Worm (Caenorhabditis elegans) whole organism, young adult: ENCODE data around the gene nhr-126.

Experiments
- D2030.7 ChIP-seq: fragments of 200-800 bp; sonication (Bioruptor generic); IDR thresholded peaks from 2 replicates; pipeline ENCODE4 v1.3.6; 2022; ENCODE audit warnings: missing genetic modification reagents, missing genetic modification characterization, missing compliant biosample characterization
- F22D6.2 ChIP-seq: sonication (generic microtip); optimal IDR thresholded peaks from 2 replicates; lab custom pipeline; 2016; ENCODE audit warnings: mild to moderate bottlenecking, missing genetic modification characterization, missing compliant biosample characterization
- F57C9.4 ChIP-seq: sonication (generic microtip); optimal IDR thresholded peaks from 2 replicates; lab custom pipeline; 2017; ENCODE audit warnings: mild to moderate bottlenecking, missing genetic modification characterization, missing compliant biosample characterization
- Y67H2A.10 ChIP-seq: fragments of 200-800 bp; sonication (Bioruptor generic); conservative IDR thresholded peaks from 2 replicates; pipeline ENCODE4 v1.3.6; 2022; ENCODE audit warnings: missing genetic modification reagents, missing genetic modification characterization, missing compliant biosample characterization
- ZK185.1 ChIP-seq: sonication (generic microtip); optimal IDR thresholded peaks from 2 replicates; lab custom pipeline; 2016; ENCODE audit warnings: mild to moderate bottlenecking, missing genetic modification characterization, missing compliant biosample characterization; ENCODE audit not compliant: poor library complexity, severe bottlenecking
- ama-1 ChIP-seq, 3 experiments: fragments of 150-350 bp in 1 of 3; sonication (generic microtip) in 2 of 3; optimal IDR thresholded peaks; 2 replicates each; lab custom pipeline; 2014 to 2018; ENCODE audit warnings: missing biosample characterization in 2 of 3, missing genetic modification characterization in 2 of 3, missing genetic modification reagents in 2 of 3
- atf-7 ChIP-seq: sonication (generic microtip); optimal IDR thresholded peaks from 2 replicates; lab custom pipeline; 2017; ENCODE audit warnings: mild to moderate bottlenecking, missing genetic modification characterization, missing compliant biosample characterization
- athp-1 ChIP-seq: sonication (generic microtip); optimal IDR thresholded peaks from 2 replicates; lab custom pipeline; 2017; ENCODE audit warnings: mild to moderate bottlenecking, missing genetic modification characterization, missing compliant biosample characterization
- attf-3 ChIP-seq: fragments of 200-800 bp; sonication (Bioruptor generic); conservative IDR thresholded peaks from 2 replicates; pipeline ENCODE4 v1.3.6; 2022; ENCODE audit warnings: missing genetic modification reagents, missing genetic modification characterization, missing compliant biosample characterization
- attf-5 ChIP-seq: fragments of 200-800 bp; sonication (Bioruptor generic); optimal IDR thresholded peaks from 2 replicates; lab custom pipeline; 2018; ENCODE audit warnings: mild to moderate bottlenecking, missing genetic modification characterization, missing compliant biosample characterization
- attf-6 ChIP-seq: fragments of 200-800 bp; sonication (Bioruptor generic); IDR thresholded peaks from 2 replicates; pipeline ENCODE4 v1.3.6; 2022; ENCODE audit warnings: missing genetic modification reagents, missing genetic modification characterization, missing compliant biosample characterization
- ceh-100 ChIP-seq: fragments of 200-800 bp; sonication (Bioruptor generic); IDR thresholded peaks from 2 replicates; pipeline ENCODE4 v1.3.6; 2022; ENCODE audit warnings: missing genetic modification reagents, missing genetic modification characterization, missing compliant biosample characterization
- dox-1 ChIP-seq: fragments of 200-800 bp; sonication (Bioruptor generic); IDR thresholded peaks from 2 replicates; pipeline ENCODE4 v1.3.6; 2022; ENCODE audit warnings: missing genetic modification reagents, missing genetic modification characterization, missing compliant biosample characterization
- efl-1 ChIP-seq: fragments of 150-350 bp; optimal IDR thresholded peaks from 2 replicates; lab custom pipeline; 2014; ENCODE audit warnings: missing biosample characterization, missing genetic modification reagents, missing genetic modification characterization
- egl-18 ChIP-seq: fragments of 200-800 bp; sonication (Bioruptor generic); IDR thresholded peaks from 2 replicates; pipeline ENCODE4 v1.3.6; 2022; ENCODE audit warnings: missing genetic modification reagents, missing genetic modification characterization, missing compliant biosample characterization
- egrh-3 ChIP-seq: fragments of 200-800 bp; sonication (Bioruptor generic); IDR thresholded peaks from 2 replicates; pipeline ENCODE4 v1.3.6; 2022; ENCODE audit warnings: missing genetic modification reagents, missing genetic modification characterization, missing compliant biosample characterization
- ets-4 ChIP-seq: fragments of 200-800 bp; sonication (Bioruptor generic); optimal IDR thresholded peaks from 2 replicates; lab custom pipeline; 2018; ENCODE audit warnings: mild to moderate bottlenecking, missing genetic modification characterization, missing compliant biosample characterization
- him-1 ChIP-seq: sonication (generic microtip); optimal IDR thresholded peaks from 2 replicates; lab custom pipeline; 2016; ENCODE audit warnings: missing genotype, missing genetic modification reagents, missing genetic modification characterization, missing compliant biosample characterization
- hmg-1.2 ChIP-seq: fragments of 200-800 bp; sonication (Bioruptor generic); IDR thresholded peaks from 2 replicates; pipeline ENCODE4 v1.3.6; 2022; ENCODE audit warnings: missing genetic modification reagents, missing genetic modification characterization, missing compliant biosample characterization
- mcd-1 ChIP-seq: fragments of 200-800 bp; sonication (Bioruptor generic); IDR thresholded peaks from 2 replicates; pipeline ENCODE4 v1.3.6; 2022; ENCODE audit warnings: missing genetic modification reagents, missing genetic modification characterization, missing compliant biosample characterization
- nfya-1 ChIP-seq: sonication (generic microtip); optimal IDR thresholded peaks from 2 replicates; lab custom pipeline; 2017; ENCODE audit warnings: antibody characterized with exemption, missing compliant biosample characterization, missing genetic modification characterization, borderline replicate concordance; ENCODE audit not compliant: insufficient read depth
- nfya-2 ChIP-seq: fragments of 200-800 bp; sonication (Bioruptor generic); IDR thresholded peaks from 2 replicates; pipeline ENCODE4 v1.3.6; 2022; ENCODE audit warnings: missing genetic modification reagents, missing genetic modification characterization, missing compliant biosample characterization
- nhr-80 ChIP-seq: sonication (generic microtip); optimal IDR thresholded peaks from 2 replicates; lab custom pipeline; 2016; ENCODE audit warnings: missing genetic modification characterization, missing compliant biosample characterization
- nhr-90 ChIP-seq: sonication (generic microtip); optimal IDR thresholded peaks from 2 replicates; lab custom pipeline; 2016; ENCODE audit warnings: missing genotype, mild to moderate bottlenecking, missing genetic modification characterization, missing compliant biosample characterization
- rcor-1 ChIP-seq: fragments of 200-800 bp; sonication (Bioruptor generic); IDR thresholded peaks from 2 replicates; pipeline ENCODE4 v1.3.6; 2022; ENCODE audit warnings: missing genetic modification reagents, missing genetic modification characterization, missing compliant biosample characterization
- rec-8 ChIP-seq, 2 experiments: sonication (generic microtip); optimal IDR thresholded peaks; 2 replicates each; lab custom pipeline; 2016; ENCODE audit warnings: mild to moderate bottlenecking in 2 of 2, missing genetic modification characterization in 2 of 2, missing genetic modification reagents in 2 of 2, missing genotype in 2 of 2, missing biosample characterization in 1 of 2, missing compliant biosample characterization in 1 of 2, moderate library complexity in 1 of 2
- rpc-1 ChIP-seq, 2 experiments: fragments of 150-350 bp in 1 of 2; sonication (generic microtip) in 1 of 2; optimal IDR thresholded peaks; 2 replicates each; lab custom pipeline; 2014 to 2018; ENCODE audit warnings: missing biosample characterization in 1 of 2, missing genetic modification characterization in 1 of 2, missing genetic modification reagents in 1 of 2, missing genotype in 1 of 2
- sea-2 ChIP-seq: fragments of 200-800 bp; sonication (Bioruptor generic); IDR thresholded peaks from 2 replicates; pipeline ENCODE4 v1.3.6; 2022; ENCODE audit warnings: missing genetic modification characterization, missing compliant biosample characterization
- snpc-4 ChIP-seq, 5 experiments: fragments of 150-350 bp in 1 of 5; sonication (generic microtip) in 4 of 5; optimal IDR thresholded peaks; 2 replicates each; lab custom pipeline; 2014 to 2018; ENCODE audit warnings: missing genetic modification characterization in 5 of 5, missing biosample characterization in 3 of 5, antibody characterized with exemption in 2 of 5, mild to moderate bottlenecking in 2 of 5, missing compliant biosample characterization in 2 of 5, missing genotype in 2 of 5, moderate library complexity in 2 of 5, missing genetic modification reagents in 1 of 5
- sptf-2 ChIP-seq: fragments of 200-800 bp; sonication (Bioruptor generic); optimal IDR thresholded peaks from 2 replicates; lab custom pipeline; 2018; ENCODE audit warnings: mild to moderate bottlenecking, missing genetic modification characterization, missing compliant biosample characterization
- tbp1 ChIP-seq: fragments of 200-800 bp; sonication (Bioruptor generic); optimal IDR thresholded peaks from 2 replicates; lab custom pipeline; 2018; ENCODE audit warnings: mild to moderate bottlenecking, missing genetic modification characterization, missing compliant biosample characterization
- xnd-1 ChIP-seq: sonication (generic microtip); optimal IDR thresholded peaks from 2 replicates; lab custom pipeline; 2016; ENCODE audit warnings: missing genotype, missing genetic modification reagents, missing genetic modification characterization, missing compliant biosample characterization
- zfh-2 ChIP-seq: fragments of 200-800 bp; sonication (Bioruptor generic); conservative IDR thresholded peaks from 2 replicates; pipeline ENCODE4 v1.3.6; 2022; ENCODE audit warnings: missing genetic modification reagents, missing genetic modification characterization, missing compliant biosample characterization
- ztf-26 ChIP-seq: sonication (generic microtip); optimal IDR thresholded peaks from 2 replicates; lab custom pipeline; 2017; ENCODE audit warnings: missing genetic modification characterization, missing compliant biosample characterization
- ztf-28 ChIP-seq: fragments of 200-800 bp; sonication (Bioruptor generic); IDR thresholded peaks from 2 replicates; pipeline ENCODE4 v1.3.6; 2022; ENCODE audit warnings: missing genetic modification reagents, missing genetic modification characterization, missing compliant biosample characterization
- ztf-6 ChIP-seq: fragments of 200-800 bp; sonication (Bioruptor generic); IDR thresholded peaks from 2 replicates; pipeline ENCODE4 v1.3.6; 2022; ENCODE audit warnings: missing genetic modification reagents, missing genetic modification characterization, missing compliant biosample characterization

nhr-126 gene

DNA sequence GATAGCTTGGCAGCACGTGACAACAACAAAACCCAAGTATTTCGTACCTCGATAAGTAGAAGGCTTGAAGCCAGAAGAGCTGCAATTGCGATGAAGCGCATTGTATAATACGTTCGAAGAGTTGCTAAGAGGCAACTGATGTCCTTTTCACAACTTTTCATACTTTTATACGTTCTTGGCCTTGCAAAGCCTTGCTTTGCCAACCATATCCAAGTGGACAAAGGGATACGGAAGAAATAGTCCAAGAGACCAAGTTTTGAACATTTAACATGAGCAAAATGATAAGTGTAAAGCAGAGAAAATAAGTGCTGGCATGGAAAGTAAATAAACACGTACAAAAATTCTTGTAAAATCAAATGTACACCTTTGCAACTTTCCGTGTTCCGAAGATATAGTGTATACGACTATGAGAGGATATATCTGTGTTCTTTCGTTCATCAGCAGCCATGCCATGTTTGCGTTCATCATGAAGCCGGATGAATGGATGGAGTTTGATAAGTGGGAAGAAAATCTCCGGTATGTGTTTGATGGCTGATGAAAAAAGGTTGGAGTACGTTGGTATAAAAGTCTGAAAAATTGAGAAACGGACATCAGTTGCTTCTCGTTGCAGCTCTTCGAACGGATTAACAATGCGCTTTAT lies 45.5 kb downstream of the nhr-126 start, which contains the start of the genes Y5H2A.4 and abu-4:
Gene Y5H2A.4, minus strand, starts transcription at position 101 of the 640 bp plus-strand sequence.
Gene abu-4, plus strand, starts transcription at position 590 of the 640 bp plus-strand sequence.
- no peak for TF ChIP-seq ztf-26 (tag; lab: Kevin White, UChicago)
- TF ChIP-seq ets-4 (GFP tag; lab: Kevin White, UChicago) = no peak
- no peak for TF ChIP-seq xnd-1
- no peak for TF ChIP-seq him-1
- TF ChIP-seq nhr-90 (tag; lab: Kevin White, UChicago) = no peak
- no peak for TF ChIP-seq ztf-6 (GFP tag; lab: Robert Waterston, UW)
- TF ChIP-seq rec-8 (tag; optimal IDR thresholded peaks at IDR 0.05; lab: Kevin White, UChicago) = no peak
- TF ChIP-seq attf-3 (GFP tag; lab: Robert Waterston, UW) = no peak
- no peak for TF ChIP-seq Y67H2A.10 (GFP tag; lab: Robert Waterston, UW)
- no peak for TF ChIP-seq ZK185.1 (tag; lab: Kevin White, UChicago)

- TF ChIP-seq dox-1 = peak; percentile 26; the same call in 1 of the 2 replicates
- TF ChIP-seq D2030.7 (GFP tag; lab: Robert Waterston, UW) = peak; percentile 21; the same call in 1 of the 2 replicates
- TF ChIP-seq Y67H2A.10 (GFP tag; lab: Robert Waterston, UW) = no peak
- no peak for TF ChIP-seq rpc-1 (optimal IDR thresholded peaks at IDR 0.05; lab: Kevin White, UChicago)
- TF ChIP-seq rpc-1 (tag; optimal IDR thresholded peaks at IDR 0.05; lab: Kevin White, UChicago) = peak; percentile 50
- TF ChIP-seq nfya-2 (GFP tag; lab: Robert Waterston, UW) = no peak
- TF ChIP-seq egrh-3 (GFP tag; lab: Robert Waterston, UW) = peak; percentile 22; the same call in 1 of the 2 replicates
- TF ChIP-seq mcd-1 (GFP tag; lab: Robert Waterston, UW) = 0 out of 2 replicates have a peak, but pooled peaks have one; percentile 29
- TF ChIP-seq snpc-4 (GFP tag; optimal IDR thresholded peaks at IDR 0.05; lab: Kevin White, UChicago) = no peak
- peak in 1 of 4 experiments; percentile 44 for TF ChIP-seq snpc-4 (tag; optimal IDR thresholded peaks at IDR 0.05; lab: Kevin White, UChicago)
- TF ChIP-seq efl-1 (GFP tag; lab: Kevin White, UChicago) = peak; percentile 14
- no peak for TF ChIP-seq sptf-2 (GFP tag; lab: Kevin White, UChicago)
- peak; percentile 10; the same call in 1 of the 2 replicates for TF ChIP-seq hmg-1.2
- peak; percentile 64 for TF ChIP-seq tbp1 (GFP tag; lab: Kevin White, UChicago)
- TF ChIP-seq ztf-26 (tag; lab: Kevin White, UChicago) = no peak
These were observed 48.4 kb downstream of the nhr-126 start for ce11 chrV:2277260-2277659.

DNA sequence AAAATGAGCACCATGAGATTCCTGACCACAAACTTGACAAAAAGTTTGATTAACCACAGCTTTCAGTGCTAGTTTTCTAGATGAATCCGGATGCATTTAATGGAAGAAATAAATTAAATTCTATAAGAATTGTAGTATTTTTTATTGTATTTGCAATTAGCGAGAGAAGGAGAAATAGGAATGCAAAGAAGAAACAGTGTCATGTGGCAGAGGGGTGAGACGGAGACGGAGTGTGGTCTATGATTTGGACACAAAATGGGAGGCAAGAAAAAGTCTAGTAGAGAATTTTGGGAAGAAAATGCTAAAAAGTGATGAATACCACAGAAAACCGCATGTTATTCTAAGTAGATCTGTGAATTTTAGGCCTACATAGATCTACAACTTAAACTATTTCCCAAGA lies 49.2 kb downstream of the nhr-126 start, which contains the start of gene nhr-59:
Gene nhr-59, minus strand, starts transcription at position 214 of the 400 bp plus-strand sequence.
- TF ChIP-seq nhr-80 (tag; lab: Kevin White, UChicago) (peak; percentile 33), zfh-2 (GFP tag; lab: Robert Waterston, UW) (no peak)
- TF ChIP-seq, all 124 proteins: peak for 1

- TF ChIP-seq ama-1 (optimal IDR thresholded peaks at IDR 0.05; lab: Kevin White, UChicago) = no peak
- no peak for TF ChIP-seq ama-1 (GFP tag; optimal IDR thresholded peaks at IDR 0.05; lab: Kevin White, UChicago)
- TF ChIP-seq F22D6.2 = no peak
- no peak for TF ChIP-seq nfya-2 (GFP tag; lab: Robert Waterston, UW)
- TF ChIP-seq athp-1 (tag; lab: Kevin White, UChicago) = no peak
- no peak for TF ChIP-seq rcor-1 (GFP tag; lab: Robert Waterston, UW)
- TF ChIP-seq ceh-100 = no peak
- TF ChIP-seq F57C9.4 (tag; lab: Kevin White, UChicago) = no peak
- no peak for TF ChIP-seq sea-2 (GFP tag; lab: Robert Waterston, UW)
- TF ChIP-seq D2030.7 (GFP tag; lab: Robert Waterston, UW) = no peak
- no peak for TF ChIP-seq ztf-28
- no peak for TF ChIP-seq atf-7
- no peak for TF ChIP-seq rpc-1 (optimal IDR thresholded peaks at IDR 0.05; lab: Kevin White, UChicago)
- no peak for TF ChIP-seq rpc-1 (tag; optimal IDR thresholded peaks at IDR 0.05; lab: Kevin White, UChicago)
- TF ChIP-seq attf-3 (GFP tag; lab: Robert Waterston, UW) = no peak
- TF ChIP-seq attf-6 (GFP tag; lab: Robert Waterston, UW) = no peak
- TF ChIP-seq egl-18 (GFP tag; lab: Robert Waterston, UW) = no peak
- no peak for TF ChIP-seq nfya-1 (tag; lab: Kevin White, UChicago)
- no peak for TF ChIP-seq attf-5 (GFP tag; lab: Kevin White, UChicago)
These were observed 49.7 kb downstream of the nhr-126 start, which contains the start of gene fbxa-137 for ce11 chrV:2278543-2278942. Gene fbxa-137 (plus strand): TSS chrV:2278816.
